Worm (Caenorhabditis elegans): Measurements from ENCODE around the gene F55G11.1.

ce11 chrIV:12971994-12972520 lies 25.7 kb upstream of the F55G11.1 start:
- TF ChIP-seq nhr-11 (tag; optimal IDR thresholded peaks at IDR 0.05) (no peak), aly-2 (tag; optimal IDR thresholded peaks at IDR 0.05) (no peak), nhr-12 (tag; optimal IDR thresholded peaks at IDR 0.05) (no peak), pqm-1 (tag; optimal IDR thresholded peaks at IDR 0.05) (no peak), fkh-4 (tag; optimal IDR thresholded peaks at IDR 0.05; ENCODE audit: borderline replicate concordance) (no peak), ztf-4 (tag; optimal IDR thresholded peaks at IDR 0.05) (no peak), C04F5.9 (tag; optimal IDR thresholded peaks at IDR 0.05) (no peak), mdl-1 (tag; optimal IDR thresholded peaks at IDR 0.05) (no peak), snpc-4 (tag; optimal IDR thresholded peaks at IDR 0.05) (no peak), nhr-237 (tag; optimal IDR thresholded peaks at IDR 0.05) (no peak), unc-62 (GFP tag; optimal IDR thresholded peaks at IDR 0.05) (no peak)

All from whole organism, L1 larva.